Fruit fly (Drosophila melanogaster): ENCODE results near the gene CG13950.

Gene CG13950

DNA sequence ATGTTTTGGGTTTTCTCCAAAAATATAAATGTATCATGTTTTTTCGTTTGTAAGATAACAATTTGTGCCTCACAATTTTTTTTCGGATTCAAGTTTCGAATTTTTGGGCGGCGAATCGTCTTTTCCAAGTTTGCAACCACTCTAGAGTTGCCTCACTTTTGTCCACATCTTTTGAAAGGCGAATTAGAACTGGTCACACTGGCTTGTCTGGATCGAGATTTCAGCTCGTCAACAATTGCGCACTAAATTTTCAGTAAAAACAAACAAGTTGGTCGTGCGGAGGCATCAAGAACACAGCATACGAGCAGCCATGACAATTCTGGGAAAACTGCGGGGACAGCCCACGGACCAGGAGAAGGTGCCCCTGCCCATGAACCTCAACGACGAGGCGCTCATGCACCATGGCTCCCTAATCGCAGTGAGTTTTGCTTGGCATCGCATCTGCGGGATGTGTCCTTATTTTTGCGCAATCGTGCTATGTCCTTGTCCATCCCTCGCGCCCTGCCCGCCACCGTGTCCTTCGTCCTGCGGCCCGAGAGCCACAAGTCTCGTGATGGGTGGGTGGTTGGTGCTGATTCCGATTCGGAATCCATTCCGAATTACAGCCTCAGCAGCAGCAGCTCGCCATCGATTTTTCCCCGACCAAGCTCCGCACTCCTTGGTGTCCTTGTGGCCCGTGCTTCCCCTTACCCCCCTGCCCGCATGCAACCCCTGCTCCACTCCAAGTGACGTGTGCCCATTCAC is 38.6 kb upstream of the CG13950 start, which contains the start of gene CG3662:
Gene CG3662, plus strand, starts transcription at position 48 of the 744 bp plus-strand sequence.
- TF ChIP-seq CG4496 (GFP tag; IDR thresholded peaks at IDR 0.05) (0 out of 3 replicates have a peak, but pooled peaks have one; percentile 36), CG15710 (tag; optimal IDR thresholded peaks at IDR 0.05) (no peak), Ets98B (GFP tag; IDR thresholded peaks at IDR 0.05) (no peak), CG17806 (tag; optimal IDR thresholded peaks at IDR 0.05) (no peak), EcR (GFP tag; optimal IDR thresholded peaks at IDR 0.05) (no peak)

- TF ChIP-seq rn (GFP tag; IDR thresholded peaks at IDR 0.05) (no peak), CG13204 (GFP tag; optimal IDR thresholded peaks at IDR 0.05) (no peak), CG9948 (tag; optimal IDR thresholded peaks at IDR 0.05) (no peak), CG14655 (GFP tag; optimal IDR thresholded peaks at IDR 0.05) (no peak), CG8159 (tag; optimal IDR thresholded peaks at IDR 0.05) (peak; percentile 88)
Measured at dm6 chr2L:821986-822711, 37.8 kb upstream of the CG13950 start.

- TF ChIP-seq CG8159 (tag; optimal IDR thresholded peaks at IDR 0.05) (peak; percentile 32), D1 (tag; optimal IDR thresholded peaks at IDR 0.05) (no peak), gl (tag; optimal IDR thresholded peaks at IDR 0.05) (peak; percentile 2), Snoo (tag; optimal IDR thresholded peaks at IDR 0.05) (peak; percentile 4), CG15710 (tag; optimal IDR thresholded peaks at IDR 0.05) (peak; percentile 23), CG4496 (GFP tag; IDR thresholded peaks at IDR 0.05) (peak; percentile 58), CG12605 (GFP tag; IDR thresholded peaks at IDR 0.05) (0 out of 2 replicates have a peak, but pooled peaks have one; percentile 23), rn (GFP tag; IDR thresholded peaks at IDR 0.05) (no peak), CG34367 (tag; optimal IDR thresholded peaks at IDR 0.05) (no peak), Pif1B (GFP tag; optimal IDR thresholded peaks at IDR 0.05) (no peak), Ets98B (GFP tag; IDR thresholded peaks at IDR 0.05) (peak; percentile 50; the same call in 1 of the 2 replicates), CG17806 (tag; optimal IDR thresholded peaks at IDR 0.05) (no peak), CG10348 (GFP tag; IDR thresholded peaks at IDR 0.05) (no peak), EcR (GFP tag; optimal IDR thresholded peaks at IDR 0.05) (peak; percentile 92), fd96Ca (GFP tag; IDR thresholded peaks at IDR 0.05) (peak; percentile 55; the same call in 2 of the 3 replicates)
Measured at dm6 chr2L:825768-826263, 34.2 kb upstream of the CG13950 start, which contains the start of the genes CG3862 and dock. Gene CG3862 (minus strand): TSS chr2L:825861. Gene dock (plus strand): TSS chr2L:825969.

dm6 chr2L:826388-826787 is 33.6 kb upstream of the CG13950 start:
- no peak for TF ChIP-seq fd96Ca (GFP tag; IDR thresholded peaks at IDR 0.05)
- no peak for TF ChIP-seq Snoo (tag; optimal IDR thresholded peaks at IDR 0.05)
- TF ChIP-seq CG8301 (tag; optimal IDR thresholded peaks at IDR 0.05): no peak
- TF ChIP-seq CG8159 (tag; optimal IDR thresholded peaks at IDR 0.05): no peak
- no peak for TF ChIP-seq CG13204 (GFP tag; optimal IDR thresholded peaks at IDR 0.05)
- no peak for TF ChIP-seq rn (GFP tag; IDR thresholded peaks at IDR 0.05)
- no peak for TF ChIP-seq CG12605 (GFP tag; IDR thresholded peaks at IDR 0.05)
- no peak for TF ChIP-seq CG17806 (tag; optimal IDR thresholded peaks at IDR 0.05)
- TF ChIP-seq CG4496 (GFP tag; IDR thresholded peaks at IDR 0.05): no peak
- TF ChIP-seq CG34367 (tag; optimal IDR thresholded peaks at IDR 0.05): no peak
- no peak for TF ChIP-seq CG15710 (tag; optimal IDR thresholded peaks at IDR 0.05)
- TF ChIP-seq D1 (tag; optimal IDR thresholded peaks at IDR 0.05): no peak
- no peak for TF ChIP-seq CG14655 (GFP tag; optimal IDR thresholded peaks at IDR 0.05)

dm6 chr2L:827049-827448 is 32.9 kb upstream of the CG13950 start:
- 0 out of 2 replicates have a peak, but pooled peaks have one; percentile 18 for TF ChIP-seq CG12605 (GFP tag; IDR thresholded peaks at IDR 0.05)
- no peak for TF ChIP-seq rn (GFP tag; IDR thresholded peaks at IDR 0.05)

dm6 chr2L:827516-828362 is 32.3 kb upstream of the CG13950 start:
- TF ChIP-seq CG14655 (GFP tag; optimal IDR thresholded peaks at IDR 0.05) (no peak), Ets98B (GFP tag; IDR thresholded peaks at IDR 0.05) (0 out of 2 replicates have a peak, but pooled peaks have one; percentile 8), CG15710 (tag; optimal IDR thresholded peaks at IDR 0.05) (peak; percentile 23), gl (tag; optimal IDR thresholded peaks at IDR 0.05) (no peak), CG9948 (tag; optimal IDR thresholded peaks at IDR 0.05) (peak; percentile 26), EcR (GFP tag; optimal IDR thresholded peaks at IDR 0.05) (peak; percentile 27), Snoo (tag; optimal IDR thresholded peaks at IDR 0.05) (no peak), Pif1A (GFP tag; optimal IDR thresholded peaks at IDR 0.05) (no peak)

All from whole organism, pupa.